Fruit fly (Drosophila melanogaster) whole organism, embryonic: ENCODE measurements around the gene Frmd5.
A peak's percentile ranks its signal among the peaks of the same experiment; 100 is the strongest.

ENCODE experiments used
- Abd-B ChIP-seq: fragments of 200-800 bp; sonication (Bioruptor generic); optimal IDR thresholded peaks from 2 replicates; lab custom pipeline; 2018; ENCODE audit warnings: missing biosample characterization, mild to moderate bottlenecking, missing genetic modification characterization, moderate library complexity
- B-H2 ChIP-seq: fragments of 200-800 bp; sonication (Bioruptor generic); optimal IDR thresholded peaks from 2 replicates; lab custom pipeline; 2018; ENCODE audit warnings: missing biosample characterization, mild to moderate bottlenecking, missing genetic modification characterization
- CG10654 ChIP-seq: fragments of 200-800 bp; sonication (Bioruptor generic); optimal IDR thresholded peaks from 2 replicates; lab custom pipeline; 2016; ENCODE audit warnings: missing biosample characterization, missing genetic modification characterization
- CG12071 ChIP-seq: fragments of 200-800 bp; sonication (Bioruptor generic); optimal IDR thresholded peaks from 3 replicates; lab custom pipeline; 2018; ENCODE audit warnings: missing biosample characterization, mild to moderate bottlenecking, missing genetic modification characterization
- CG12299 ChIP-seq: fragments of 200-800 bp; sonication (Bioruptor generic); optimal IDR thresholded peaks from 2 replicates; lab custom pipeline; 2018; ENCODE audit warnings: missing biosample characterization, mild to moderate bottlenecking, missing genetic modification characterization
- CG14050 ChIP-seq: fragments of 200-800 bp; sonication (Bioruptor generic); IDR thresholded peaks from 3 replicates; pipeline ENCODE4 v1.3.6; 2022; ENCODE audit warnings: missing biosample characterization, missing genetic modification characterization
- CG16863 ChIP-seq: fragments of 200-800 bp; sonication (Bioruptor generic); optimal IDR thresholded peaks from 3 replicates; lab custom pipeline; 2016; ENCODE audit warnings: missing biosample characterization, missing genetic modification characterization
- CG17328 ChIP-seq: fragments of 200-800 bp; sonication (Bioruptor generic); IDR thresholded peaks from 2 replicates; pipeline ENCODE4 v1.3.6; 2022; ENCODE audit warnings: missing biosample characterization, missing genetic modification characterization
- CG17359 ChIP-seq: fragments of 200-800 bp; sonication (Bioruptor generic); optimal IDR thresholded peaks from 3 replicates; lab custom pipeline; 2018; ENCODE audit warnings: missing biosample characterization, mild to moderate bottlenecking, missing genetic modification characterization, moderate library complexity
- CG17829 ChIP-seq: fragments of 200-800 bp; optimal IDR thresholded peaks from 2 replicates; lab custom pipeline; 2019; ENCODE audit warnings: missing biosample characterization, mild to moderate bottlenecking, missing genetic modification characterization, moderate library complexity
- CG18011 ChIP-seq: fragments of 200-800 bp; sonication (Bioruptor generic); optimal IDR thresholded peaks from 2 replicates; lab custom pipeline; 2017; ENCODE audit warnings: missing biosample characterization, missing genetic modification characterization, mild to moderate bottlenecking, moderate library complexity, missing genotype
- CG2116 ChIP-seq: fragments of 200-800 bp; sonication (Bioruptor generic); optimal IDR thresholded peaks from 3 replicates; lab custom pipeline; 2018; ENCODE audit warnings: missing biosample characterization, mild to moderate bottlenecking, missing genetic modification characterization
- CG2129 ChIP-seq: fragments of 200-800 bp; sonication (Bioruptor generic); IDR thresholded peaks from 2 replicates; pipeline ENCODE4 v1.3.6; 2022; ENCODE audit warnings: missing biosample characterization, missing genetic modification characterization; ENCODE audit not compliant: partially characterized antibody
- CG30431 ChIP-seq: fragments of 200-800 bp; sonication (Bioruptor generic); optimal IDR thresholded peaks from 2 replicates; lab custom pipeline; 2017; ENCODE audit warnings: missing biosample characterization, missing genetic modification characterization
- CG31224 ChIP-seq: fragments of 200-800 bp; sonication (Bioruptor generic); IDR thresholded peaks from 2 replicates; pipeline ENCODE4 v1.3.6; 2022; ENCODE audit warnings: missing biosample characterization, missing genetic modification characterization
- CG31365 ChIP-seq: fragments of 200-800 bp; sonication (Bioruptor generic); optimal IDR thresholded peaks from 2 replicates; lab custom pipeline; 2018; ENCODE audit warnings: missing biosample characterization, mild to moderate bottlenecking, missing genetic modification characterization
- CG4404 ChIP-seq: fragments of 200-800 bp; sonication (Bioruptor generic); IDR thresholded peaks from 2 replicates; pipeline ENCODE4 v1.3.6; 2022; ENCODE audit warnings: missing biosample characterization, missing genetic modification characterization
- CG5180 ChIP-seq: fragments of 200-800 bp; sonication (Bioruptor generic); optimal IDR thresholded peaks from 3 replicates; lab custom pipeline; 2017; ENCODE audit warnings: missing biosample characterization, missing genetic modification characterization, mild to moderate bottlenecking, moderate library complexity, missing genetic modification reagents
- CG7357 ChIP-seq: fragments of 200-800 bp; sonication (Bioruptor generic); IDR thresholded peaks from 3 replicates; pipeline ENCODE4 v1.3.6; 2022; ENCODE audit warnings: missing biosample characterization, missing genetic modification characterization
- CG7786 ChIP-seq: fragments of 200-800 bp; sonication (Bioruptor generic); optimal IDR thresholded peaks from 2 replicates; lab custom pipeline; 2016; ENCODE audit warnings: missing biosample characterization, missing genetic modification characterization
- CG8281 ChIP-seq: fragments of 200-800 bp; sonication (Bioruptor generic); optimal IDR thresholded peaks from 2 replicates; lab custom pipeline; 2018; ENCODE audit warnings: missing biosample characterization, mild to moderate bottlenecking, missing genetic modification characterization, moderate library complexity
- CG9876 ChIP-seq: fragments of 200-800 bp; sonication (Bioruptor generic); optimal IDR thresholded peaks from 2 replicates; lab custom pipeline; 2016; ENCODE audit warnings: missing biosample characterization, missing genetic modification characterization
- Chrac-16 ChIP-seq: fragments of 200-800 bp; sonication (Bioruptor generic); optimal IDR thresholded peaks from 3 replicates; lab custom pipeline; 2016; ENCODE audit warnings: missing biosample characterization, missing genetic modification characterization
- CrebB ChIP-seq: fragments of 200-800 bp; sonication (Bioruptor generic); optimal IDR thresholded peaks from 3 replicates; lab custom pipeline; 2018; ENCODE audit warnings: missing biosample characterization, mild to moderate bottlenecking, missing genetic modification characterization
- Drgx ChIP-seq: fragments of 200-800 bp; sonication (Bioruptor generic); IDR thresholded peaks from 2 replicates; pipeline ENCODE4 v1.3.6; 2022; ENCODE audit warnings: missing biosample characterization, missing genetic modification characterization
- E2f1 ChIP-seq: fragments of 200-800 bp; sonication (Bioruptor generic); IDR thresholded peaks from 2 replicates; pipeline ENCODE4 v1.3.6; 2022; ENCODE audit warnings: missing biosample characterization, missing genetic modification characterization
- HLHmδ ChIP-seq: fragments of 200-800 bp; sonication (Bioruptor generic); optimal IDR thresholded peaks from 2 replicates; lab custom pipeline; 2018; ENCODE audit warnings: missing biosample characterization, mild to moderate bottlenecking, missing genetic modification characterization, moderate library complexity
- Hand ChIP-seq: fragments of 200-800 bp; sonication (Bioruptor generic); optimal IDR thresholded peaks from 2 replicates; lab custom pipeline; 2017; ENCODE audit warnings: mild to moderate bottlenecking, missing biosample characterization, missing genetic modification reagents, missing genetic modification characterization
- HmgD ChIP-seq: fragments of 200-800 bp; sonication (Bioruptor generic); optimal IDR thresholded peaks from 3 replicates; lab custom pipeline; 2016; ENCODE audit warnings: missing biosample characterization, missing genetic modification characterization
- Mrtf ChIP-seq: fragments of 200-800 bp; sonication (Bioruptor generic); IDR thresholded peaks from 3 replicates; pipeline ENCODE4 v1.3.6; 2022; ENCODE audit warnings: missing biosample characterization, missing genetic modification characterization
- Optix ChIP-seq: fragments of 200-800 bp; sonication (Bioruptor generic); IDR thresholded peaks from 3 replicates; pipeline ENCODE4 v1.3.6; 2022; ENCODE audit warnings: missing biosample characterization, missing genetic modification characterization
- Pdp1 ChIP-seq, 2 experiments: fragments of 200-800 bp; sonication (Bioruptor generic); optimal IDR thresholded peaks; 3 replicates each; lab custom pipeline; 2016; ENCODE audit warnings: missing biosample characterization in 2 of 2, missing genetic modification characterization in 2 of 2, mild to moderate bottlenecking in 1 of 2, moderate library complexity in 1 of 2
- Ssrp ChIP-seq: fragments of 200-800 bp; sonication (Bioruptor generic); optimal IDR thresholded peaks from 2 replicates; lab custom pipeline; 2018; ENCODE audit warnings: missing biosample characterization, mild to moderate bottlenecking, missing genetic modification characterization, moderate library complexity
- ab ChIP-seq: fragments of 200-800 bp; sonication (Bioruptor generic); optimal IDR thresholded peaks from 2 replicates; lab custom pipeline; 2016; ENCODE audit warnings: missing biosample characterization, missing genetic modification characterization
- amos ChIP-seq: fragments of 200-800 bp; sonication (Bioruptor generic); IDR thresholded peaks from 2 replicates; pipeline ENCODE4 v1.3.6; 2022; ENCODE audit warnings: missing biosample characterization, missing genetic modification characterization; ENCODE audit not compliant: partially characterized antibody
- ato ChIP-seq: fragments of 200-800 bp; sonication (Bioruptor generic); IDR thresholded peaks from 2 replicates; pipeline ENCODE4 v1.3.6; 2022; ENCODE audit warnings: missing biosample characterization, missing genetic modification characterization; ENCODE audit not compliant: partially characterized antibody
- bab2 ChIP-seq: fragments of 200-800 bp; sonication (Bioruptor generic); optimal IDR thresholded peaks from 2 replicates; lab custom pipeline; 2016; ENCODE audit warnings: missing biosample characterization, missing genetic modification characterization
- da ChIP-seq: fragments of 200-800 bp; sonication (Bioruptor generic); optimal IDR thresholded peaks from 2 replicates; lab custom pipeline; 2016; ENCODE audit warnings: missing biosample characterization, missing genetic modification characterization
- dmrt11E ChIP-seq: fragments of 200-800 bp; sonication (Bioruptor generic); optimal IDR thresholded peaks from 3 replicates; lab custom pipeline; 2018; ENCODE audit warnings: missing biosample characterization, mild to moderate bottlenecking, missing genetic modification characterization, moderate library complexity
- eve ChIP-seq, 2 experiments: fragments of >200 bp; optimal IDR thresholded peaks; 2 replicates each; lab custom pipeline; 2017; ENCODE audit warnings: missing biosample characterization in 2 of 2, missing genetic modification characterization in 2 of 2
- ftz-f1 ChIP-seq: fragments of 200-800 bp; sonication (Bioruptor generic); optimal IDR thresholded peaks from 2 replicates; lab custom pipeline; 2016; ENCODE audit warnings: missing biosample characterization, missing genetic modification characterization
- grn ChIP-seq: fragments of 200-800 bp; sonication (Bioruptor generic); optimal IDR thresholded peaks from 3 replicates; lab custom pipeline; 2017; ENCODE audit warnings: missing biosample characterization, missing genetic modification characterization
- luna ChIP-seq: fragments of 200-800 bp; sonication (Bioruptor generic); optimal IDR thresholded peaks from 2 replicates; lab custom pipeline; 2016; ENCODE audit warnings: missing biosample characterization, missing genetic modification characterization
- pfk ChIP-seq: fragments of 200-800 bp; sonication (Bioruptor generic); optimal IDR thresholded peaks from 2 replicates; lab custom pipeline; 2018; ENCODE audit warnings: missing biosample characterization, mild to moderate bottlenecking, missing genetic modification characterization, moderate library complexity
- psq ChIP-seq: fragments of 200-800 bp; sonication (Bioruptor generic); optimal IDR thresholded peaks from 2 replicates; lab custom pipeline; 2017; ENCODE audit warnings: missing biosample characterization, missing genetic modification characterization
- sens ChIP-seq: fragments of 200-800 bp; sonication (Bioruptor generic); peaks from one replicate; lab custom pipeline; 2016; ENCODE audit warnings: missing biosample characterization, missing genetic modification characterization
- toy ChIP-seq: fragments of 200-800 bp; sonication (Bioruptor generic); IDR thresholded peaks from 2 replicates; pipeline ENCODE4 v1.3.6; 2022; ENCODE audit warnings: missing biosample characterization, missing genetic modification characterization
- tup ChIP-seq: fragments of 200-800 bp; sonication (Bioruptor generic); optimal IDR thresholded peaks from 2 replicates; lab custom pipeline; 2016; ENCODE audit warnings: missing biosample characterization, mild to moderate bottlenecking, missing genetic modification characterization, moderate library complexity
- yki ChIP-seq: fragments of >200 bp; optimal IDR thresholded peaks from 3 replicates; lab custom pipeline; 2018
- zen2 ChIP-seq: fragments of 200-800 bp; sonication (Bioruptor generic); IDR thresholded peaks from 3 replicates; pipeline ENCODE4 v1.3.6; 2022; ENCODE audit warnings: missing biosample characterization, missing genetic modification characterization; ENCODE audit not compliant: partially characterized antibody

The Frmd5 gene

DNA sequence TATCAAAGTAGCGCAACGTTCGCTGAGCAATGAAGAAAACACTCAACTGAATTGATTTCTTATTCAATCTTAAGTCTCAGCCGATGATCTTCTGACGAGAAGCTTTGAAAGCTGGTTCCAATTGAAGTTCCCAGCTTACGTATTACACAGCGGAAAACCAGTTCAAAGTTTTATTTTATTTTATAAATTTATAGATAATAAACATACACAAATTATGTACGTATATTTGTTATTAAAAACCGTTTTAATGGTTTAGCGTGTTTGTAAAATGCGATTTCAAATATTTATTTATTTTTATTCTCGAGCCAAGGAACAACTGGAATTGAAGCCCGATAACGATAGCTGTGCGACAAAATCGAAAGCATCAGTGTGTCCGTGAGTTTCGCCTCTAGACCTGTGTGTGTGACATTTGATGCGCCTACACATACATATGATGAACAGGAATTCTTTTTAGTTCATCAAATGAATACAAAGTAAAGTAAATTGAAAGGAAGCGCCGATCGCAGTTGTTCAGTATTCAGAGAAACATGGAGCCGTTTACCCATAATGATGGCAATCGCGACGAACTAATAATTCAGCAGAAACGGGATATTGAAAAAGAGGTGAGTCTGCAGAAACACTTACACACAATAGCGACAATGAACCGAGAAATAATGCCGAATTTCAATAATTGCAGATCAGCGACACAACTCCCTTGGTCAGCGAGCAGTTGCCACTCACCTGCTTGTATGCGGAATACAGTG is 37.6 kb upstream of the Frmd5 start, which contains the start of the genes CG5390 and CG4968 (continued):
- TF ChIP-seq Pdp1 (GFP tag; optimal IDR thresholded peaks at IDR 0.05; lab: Kevin White, UChicago) (peak in 1 of 2 experiments; percentile 42), CG7786 (GFP tag; lab: Kevin White, UChicago) (no peak), Ssrp (peak; percentile 49), dmrt11E (tag; lab: Kevin White, UChicago) (peak; percentile 7), Optix (GFP tag; lab: Robert Waterston, UW) (no peak), CG12299 (tag; lab: Kevin White, UChicago) (peak; percentile 73), CG31224 (GFP tag; lab: Robert Waterston, UW) (peak; percentile 45; the same call in 1 of the 2 replicates), bab2 (GFP tag; lab: Kevin White, UChicago) (no peak), CG17328 (peak; percentile 69), ftz-f1 (GFP tag; lab: Kevin White, UChicago) (peak; percentile 6), Chrac-16 (GFP tag; lab: Kevin White, UChicago) (peak; percentile 8), luna (no peak), CG18011 (peak; percentile 19), CG17829 (peak; percentile 79), ab (GFP tag; lab: Kevin White, UChicago) (no peak), CG9876 (no peak), CG12071 (GFP tag; lab: Kevin White, UChicago) (no peak), toy (no peak), CG30431 (no peak), CG7357 (GFP tag; lab: Robert Waterston, UW) (no peak), B-H2 (peak; percentile 71), grn (GFP tag; lab: Kevin White, UChicago) (no peak), CG17359 (tag; lab: Kevin White, UChicago) (peak; percentile 72), Mrtf (GFP tag; lab: Robert Waterston, UW) (no peak; the same call in 2 of the 3 replicates), CG31365 (tag; lab: Kevin White, UChicago) (no peak), E2f1 (GFP tag; lab: Robert Waterston, UW) (no peak), CG10654 (GFP tag; lab: Kevin White, UChicago) (peak; percentile 58), eve (GFP tag; optimal IDR thresholded peaks at IDR 0.05; lab: Kevin White, UChicago) (no peak), HmgD (GFP tag; lab: Kevin White, UChicago) (no peak), CG5180 (GFP tag; lab: Kevin White, UChicago) (no peak), CG14050 (GFP tag; lab: Robert Waterston, UW) (peak; percentile 30; the same call in 1 of the 3 replicates), yki (lab: Kevin White, UChicago) (no peak), ato (GFP tag; lab: Robert Waterston, UW) (peak; percentile 27; the same call in 1 of the 2 replicates), pfk (GFP tag; lab: Kevin White, UChicago) (peak; percentile 94), amos (GFP tag; lab: Robert Waterston, UW) (no peak; the same call in 1 of the 2 replicates), tup (GFP tag; lab: Kevin White, UChicago) (peak; percentile 35), CG2129 (GFP tag; lab: Robert Waterston, UW) (no peak), CG8281 (tag; lab: Kevin White, UChicago) (peak; percentile 17), CrebB (tag; lab: Kevin White, UChicago) (peak; percentile 56), zen2 (GFP tag; lab: Robert Waterston, UW) (no peak; the same call in 2 of the 3 replicates), da (GFP tag; lab: Kevin White, UChicago) (no peak), CG2116 (peak; percentile 99), CG4404 (GFP tag; lab: Robert Waterston, UW) (no peak), Hand (peak; percentile 54), psq (GFP tag; lab: Kevin White, UChicago) (peak; percentile 30), CG16863 (no peak), sens (GFP tag; lab: Kevin White, UChicago) (peak; percentile 81), HLHmδ (GFP tag; lab: Kevin White, UChicago) (peak; percentile 40), Drgx (GFP tag; lab: Robert Waterston, UW) (peak; percentile 86), Abd-B (GFP tag; lab: Kevin White, UChicago) (no peak)
